Worm (Caenorhabditis elegans) whole organism, L4 larva: ENCODE results near the gene brc-2.

Experiments
- D1046.2 ChIP-seq: fragments of 200-800 bp; sonication (Bioruptor generic); IDR thresholded peaks from 2 replicates; pipeline ENCODE4 v1.3.6; 2022; ENCODE audit warnings: missing genetic modification characterization, missing compliant biosample characterization
- T20F7.1 ChIP-seq: fragments of 200-800 bp; sonication (Bioruptor generic); optimal IDR thresholded peaks from 2 replicates; lab custom pipeline; 2018; ENCODE audit warnings: mild to moderate bottlenecking, missing genetic modification characterization, missing compliant biosample characterization
- T26A8.4 ChIP-seq: fragments of 200-800 bp; sonication (Bioruptor generic); IDR thresholded peaks from 2 replicates; pipeline ENCODE4 v1.3.6; 2022; ENCODE audit warnings: missing genetic modification characterization, missing compliant biosample characterization
- Y48G9A.11 ChIP-seq: fragments of 200-800 bp; sonication (Bioruptor generic); IDR thresholded peaks from 2 replicates; pipeline ENCODE4 v1.3.6; 2022; ENCODE audit warnings: missing genetic modification reagents, missing genetic modification characterization, missing compliant biosample characterization
- Y5F2A.4 ChIP-seq: fragments of 200-800 bp; sonication (Bioruptor generic); optimal IDR thresholded peaks from 2 replicates; lab custom pipeline; 2018; ENCODE audit warnings: mild to moderate bottlenecking, missing genetic modification characterization, missing compliant biosample characterization
- Y75B8A.6 ChIP-seq: fragments of 200-800 bp; sonication (Bioruptor generic); IDR thresholded peaks from 2 replicates; pipeline ENCODE4 v1.3.6; 2022; ENCODE audit warnings: missing genetic modification reagents, missing genetic modification characterization, missing compliant biosample characterization
- ZK337.2 ChIP-seq: fragments of 200-800 bp; sonication (Bioruptor generic); IDR thresholded peaks from 2 replicates; pipeline ENCODE4 v1.3.6; 2022; ENCODE audit warnings: missing genetic modification reagents, missing genetic modification characterization, missing compliant biosample characterization
- aha-1 ChIP-seq: fragments of 150-350 bp; peaks from one replicate; lab custom pipeline; 2014; ENCODE audit warnings: missing biosample characterization, missing genetic modification characterization
- ama-1 ChIP-seq: fragments of 150-350 bp; optimal IDR thresholded peaks from 2 replicates; lab custom pipeline; 2014; ENCODE audit warnings: inconsistent platforms, mixed read lengths
- ceh-28 ChIP-seq: fragments of 150-350 bp; optimal IDR thresholded peaks from 2 replicates; lab custom pipeline; 2014; ENCODE audit warnings: missing biosample characterization, missing genetic modification reagents, missing genetic modification characterization
- ceh-32 ChIP-seq: sonication (generic microtip); optimal IDR thresholded peaks from 2 replicates; lab custom pipeline; 2016; ENCODE audit warnings: mild to moderate bottlenecking, missing genetic modification characterization, missing compliant biosample characterization; ENCODE audit not compliant: poor library complexity
- ceh-82 ChIP-seq: sonication (generic microtip); optimal IDR thresholded peaks from 2 replicates; lab custom pipeline; 2017; ENCODE audit warnings: missing biosample characterization, missing genetic modification characterization
- cey-2 ChIP-seq: sonication (generic microtip); optimal IDR thresholded peaks from 3 replicates; lab custom pipeline; 2017; ENCODE audit warnings: missing genetic modification characterization, mild to moderate bottlenecking, missing compliant biosample characterization, antibody characterized with exemption, borderline replicate concordance; ENCODE audit not compliant: insufficient read depth
- ctbp-1 ChIP-seq: fragments of 200-800 bp; sonication (Bioruptor generic); IDR thresholded peaks from 2 replicates; pipeline ENCODE4 v1.3.6; 2022; ENCODE audit warnings: missing genetic modification reagents, missing genetic modification characterization, missing compliant biosample characterization
- daf-16 ChIP-seq, 3 experiments: sonication (generic microtip); optimal IDR thresholded peaks; 2 replicates each; lab custom pipeline; 2016 to 2017; ENCODE audit warnings: missing genetic modification characterization in 3 of 3, missing genetic modification reagents in 3 of 3, mild to moderate bottlenecking in 2 of 3, missing compliant biosample characterization in 2 of 3, missing biosample characterization in 1 of 3, moderate library complexity in 1 of 3
- daf-19 ChIP-seq: fragments of 200-800 bp; sonication (Bioruptor generic); conservative IDR thresholded peaks from 2 replicates; pipeline ENCODE4 v1.3.6; 2022; ENCODE audit warnings: missing genetic modification characterization, missing compliant biosample characterization
- dmd-6 ChIP-seq: fragments of 200-800 bp; sonication (Bioruptor generic); IDR thresholded peaks from 2 replicates; pipeline ENCODE4 v1.3.6; 2022; ENCODE audit warnings: missing genetic modification reagents, missing genetic modification characterization, missing compliant biosample characterization
- duxl-1 ChIP-seq: sonication (generic microtip); optimal IDR thresholded peaks from 2 replicates; lab custom pipeline; 2016; ENCODE audit warnings: mild to moderate bottlenecking, missing genetic modification characterization, moderate library complexity, missing compliant biosample characterization; ENCODE audit not compliant: poor library complexity
- fkh-10 ChIP-seq: fragments of 150-350 bp; optimal IDR thresholded peaks from 2 replicates; lab custom pipeline; 2014; ENCODE audit warnings: missing biosample characterization, missing genetic modification reagents, missing genetic modification characterization
- gei-8 ChIP-seq: fragments of 200-800 bp; sonication (Bioruptor generic); optimal IDR thresholded peaks from 2 replicates; lab custom pipeline; 2018; ENCODE audit warnings: mild to moderate bottlenecking, missing genetic modification characterization, missing compliant biosample characterization
- hif-1 ChIP-seq, 2 experiments: sonication (generic microtip); optimal IDR thresholded peaks; 2 replicates each; lab custom pipeline; 2016 to 2017; ENCODE audit warnings: missing compliant biosample characterization in 2 of 2, missing genetic modification characterization in 2 of 2, missing genetic modification reagents in 2 of 2, missing genotype in 2 of 2, mild to moderate bottlenecking in 1 of 2
- hlh-11 ChIP-seq: fragments of 200-800 bp; sonication (Bioruptor generic); optimal IDR thresholded peaks from 2 replicates; lab custom pipeline; 2018; ENCODE audit warnings: mild to moderate bottlenecking, missing genetic modification characterization, missing compliant biosample characterization
- hlh-30 ChIP-seq: sonication (generic microtip); optimal IDR thresholded peaks from 2 replicates; lab custom pipeline; 2017; ENCODE audit warnings: antibody characterized with exemption, mild to moderate bottlenecking, missing genetic modification characterization, missing compliant biosample characterization; ENCODE audit not compliant: insufficient read depth
- lin-15B ChIP-seq: fragments of 150-350 bp; sonication (generic microtip); optimal IDR thresholded peaks from 3 replicates; lab custom pipeline; 2014; ENCODE audit warnings: missing biosample characterization, missing genetic modification characterization
- lin-29 ChIP-seq: fragments of 200-800 bp; sonication (Bioruptor generic); IDR thresholded peaks from 2 replicates; pipeline ENCODE4 v1.3.6; 2022; ENCODE audit warnings: missing genetic modification reagents, missing genetic modification characterization, missing compliant biosample characterization
- lin-38 ChIP-seq: fragments of 200-800 bp; sonication (Bioruptor generic); IDR thresholded peaks from 2 replicates; pipeline ENCODE4 v1.3.6; 2022; ENCODE audit warnings: missing genetic modification reagents, missing genetic modification characterization, missing compliant biosample characterization
- lir-3 ChIP-seq: sonication (generic microtip); optimal IDR thresholded peaks from 2 replicates; lab custom pipeline; 2016; ENCODE audit warnings: mild to moderate bottlenecking, missing genetic modification characterization, missing compliant biosample characterization
- lsy-2 ChIP-seq, 2 experiments: fragments of 150-350 bp in 1 of 2; sonication (generic microtip) in 1 of 2; optimal IDR thresholded peaks; 2 replicates each; lab custom pipeline; 2014 to 2017; ENCODE audit warnings: missing biosample characterization in 2 of 2, missing genetic modification characterization in 2 of 2
- madf-5 ChIP-seq, 2 experiments: fragments of 200-800 bp; sonication (Bioruptor generic); IDR thresholded peaks; 2 replicates each; pipeline ENCODE4 v1.3.6; 2022; ENCODE audit warnings: missing compliant biosample characterization in 2 of 2, missing genetic modification characterization in 2 of 2
- mep-1 ChIP-seq: fragments of 150-350 bp; sonication (generic microtip); optimal IDR thresholded peaks from 3 replicates; lab custom pipeline; 2014; ENCODE audit warnings: missing biosample characterization, missing genetic modification characterization
- nhr-102 ChIP-seq: sonication (generic microtip); optimal IDR thresholded peaks from 2 replicates; lab custom pipeline; 2016; ENCODE audit warnings: mild to moderate bottlenecking, missing genetic modification characterization, moderate library complexity, missing compliant biosample characterization
- nhr-11 ChIP-seq: fragments of 150-350 bp; optimal IDR thresholded peaks from 2 replicates; lab custom pipeline; 2014; ENCODE audit warnings: missing biosample characterization, missing genetic modification characterization
- nhr-25 ChIP-seq: sonication (generic microtip); optimal IDR thresholded peaks from 2 replicates; lab custom pipeline; 2017; ENCODE audit warnings: missing genetic modification characterization, mild to moderate bottlenecking, missing compliant biosample characterization, antibody characterized with exemption, moderate library complexity, borderline replicate concordance; ENCODE audit not compliant: insufficient read depth
- nhr-42 ChIP-seq: fragments of 200-800 bp; sonication (Bioruptor generic); IDR thresholded peaks from 2 replicates; pipeline ENCODE4 v1.3.6; 2022; ENCODE audit warnings: missing genetic modification characterization, missing compliant biosample characterization
- nhr-77 ChIP-seq: fragments of 150-350 bp; optimal IDR thresholded peaks from 2 replicates; lab custom pipeline; 2014; ENCODE audit warnings: missing biosample characterization, missing genetic modification characterization
- pha-4 ChIP-seq, 2 experiments: fragments of 150-350 bp in 1 of 2; fragments of 200-800 bp in 1 of 2; sonication (Bioruptor generic) in 1 of 2; IDR thresholded peaks in 1 of 2; optimal IDR thresholded peaks in 1 of 2; 2 replicates each; pipeline versions ENCODE4 v1.3.6 to Lab custom; 2014 to 2022; ENCODE audit warnings: missing genetic modification characterization in 2 of 2, missing genetic modification reagents in 2 of 2, missing biosample characterization in 1 of 2, missing compliant biosample characterization in 1 of 2
- pqm-1 ChIP-seq: sonication (generic microtip); optimal IDR thresholded peaks from 2 replicates; lab custom pipeline; 2017; ENCODE audit warnings: missing biosample characterization, missing genetic modification characterization
- set-16 ChIP-seq: fragments of 200-800 bp; sonication (Bioruptor generic); IDR thresholded peaks from 2 replicates; pipeline ENCODE4 v1.3.6; 2022; ENCODE audit warnings: missing genetic modification reagents, missing genetic modification characterization, missing compliant biosample characterization
- snpc-1.2 ChIP-seq: fragments of 200-800 bp; sonication (Bioruptor generic); IDR thresholded peaks from 2 replicates; pipeline ENCODE4 v1.3.6; 2022; ENCODE audit warnings: missing genetic modification reagents, missing genetic modification characterization, missing compliant biosample characterization
- snpc-4 ChIP-seq: fragments of 150-350 bp; optimal IDR thresholded peaks from 2 replicates; lab custom pipeline; 2014; ENCODE audit warnings: missing biosample characterization, missing genetic modification characterization
- tag-97 ChIP-seq: fragments of 200-800 bp; sonication (Bioruptor generic); IDR thresholded peaks from 2 replicates; pipeline ENCODE4 v1.3.6; 2022; ENCODE audit warnings: missing genetic modification characterization, missing compliant biosample characterization
- unc-130 ChIP-seq: sonication (generic microtip); optimal IDR thresholded peaks from 2 replicates; lab custom pipeline; 2016; ENCODE audit warnings: missing genetic modification reagents, missing genetic modification characterization, missing compliant biosample characterization
- unc-39 ChIP-seq: sonication (generic microtip); optimal IDR thresholded peaks from 2 replicates; lab custom pipeline; 2017; ENCODE audit warnings: missing biosample characterization, missing genetic modification characterization
- zag-1 ChIP-seq: fragments of 150-350 bp; optimal IDR thresholded peaks from 2 replicates; lab custom pipeline; 2014; ENCODE audit warnings: missing biosample characterization, missing genetic modification characterization
- ztf-11 ChIP-seq: fragments of 150-350 bp; optimal IDR thresholded peaks from 2 replicates; lab custom pipeline; 2014; ENCODE audit warnings: missing biosample characterization, missing genetic modification characterization

The brc-2 gene

DNA sequence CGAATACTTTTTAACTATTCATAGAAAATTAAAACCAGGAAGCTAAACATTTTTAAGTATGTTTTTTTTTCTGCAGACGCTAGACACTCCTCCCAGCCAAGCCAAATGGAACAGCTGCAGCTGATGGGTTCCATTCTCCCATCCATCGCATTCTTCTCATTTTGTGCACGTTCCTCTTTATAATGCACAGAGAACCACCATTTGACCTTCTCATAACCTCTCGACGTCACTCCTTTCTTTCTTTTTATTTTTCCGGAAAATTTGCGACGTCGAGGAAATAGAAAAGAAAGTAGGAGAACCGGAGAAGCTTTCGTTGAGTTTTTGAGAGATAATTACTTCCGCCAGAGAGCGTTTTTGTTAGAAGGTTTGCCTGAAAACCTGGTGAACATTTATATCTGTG lies 31.2 kb downstream of the brc-2 start (continued):
- TF ChIP-seq pha-4 (GFP tag; IDR thresholded peaks at IDR 0.05; lab: Robert Waterston, UW) (no peak), pha-4 (tag; optimal IDR thresholded peaks at IDR 0.05; lab: Kevin White, UChicago) (no peak), ceh-82 (tag; lab: Kevin White, UChicago) (no peak), hlh-11 (tag; lab: Kevin White, UChicago) (peak; percentile 6), ZK337.2 (GFP tag; lab: Robert Waterston, UW) (no peak), fkh-10 (GFP tag; lab: Kevin White, UChicago) (no peak), lin-15B (tag; lab: Kevin White, UChicago) (no peak), snpc-1.2 (GFP tag; lab: Robert Waterston, UW) (no peak), ztf-11 (no peak), Y5F2A.4 (GFP tag; lab: Kevin White, UChicago) (no peak), cey-2 (tag; lab: Kevin White, UChicago) (no peak), lin-38 (GFP tag; lab: Robert Waterston, UW) (no peak), unc-130 (no peak), nhr-42 (GFP tag; lab: Robert Waterston, UW) (no peak), T20F7.1 (no peak), nhr-102 (tag; lab: Kevin White, UChicago) (no peak), set-16 (GFP tag; lab: Robert Waterston, UW) (no peak), ctbp-1 (GFP tag; lab: Robert Waterston, UW) (peak; percentile 16; the same call in 1 of the 2 replicates), D1046.2 (no peak), nhr-25 (tag; lab: Kevin White, UChicago) (no peak), mep-1 (tag; lab: Kevin White, UChicago) (peak; percentile 36), ceh-28 (no peak), lir-3 (tag; lab: Kevin White, UChicago) (no peak), ceh-32 (tag; lab: Kevin White, UChicago) (no peak), gei-8 (GFP tag; lab: Kevin White, UChicago) (no peak), duxl-1 (tag; lab: Kevin White, UChicago) (no peak), nhr-77 (tag; lab: Kevin White, UChicago) (no peak), pqm-1 (tag; lab: Kevin White, UChicago) (no peak), nhr-11 (no peak), dmd-6 (no peak; the same call in 1 of the 2 replicates), snpc-4 (no peak), tag-97 (no peak), lsy-2 (tag; optimal IDR thresholded peaks at IDR 0.05; lab: Kevin White, UChicago) (peak in 1 of 2 experiments; percentile 31), hif-1 (tag; optimal IDR thresholded peaks at IDR 0.05; lab: Kevin White, UChicago) (peak in 1 of 2 experiments; percentile 90), daf-19 (GFP tag; lab: Robert Waterston, UW) (no peak), Y48G9A.11 (GFP tag; lab: Robert Waterston, UW) (no peak)
- TF ChIP-seq, all 104 proteins: peak for 7

DNA sequence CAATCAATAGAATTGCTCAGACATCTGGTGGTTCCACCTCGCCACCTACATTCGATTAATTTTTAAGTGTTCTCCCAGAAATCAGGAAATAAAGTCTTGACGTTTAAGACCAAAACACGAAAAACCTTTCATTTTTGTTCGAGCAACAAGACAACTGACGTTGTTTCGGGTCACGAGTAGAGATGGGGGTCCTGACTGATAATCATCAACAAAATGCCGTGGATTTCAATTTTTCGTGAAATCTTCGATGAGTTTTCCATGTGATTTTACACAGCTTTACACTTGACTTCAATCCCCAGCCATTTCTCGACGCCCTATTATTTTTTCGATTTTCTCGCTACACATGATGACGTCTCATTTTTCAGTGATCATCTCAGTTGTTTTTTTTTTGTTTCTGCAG lies 31.8 kb downstream of the brc-2 start:
- TF ChIP-seq T26A8.4 (GFP tag; lab: Robert Waterston, UW) (no peak), Y75B8A.6 (GFP tag; lab: Robert Waterston, UW) (no peak), zag-1 (tag; lab: Kevin White, UChicago) (no peak), unc-39 (no peak), madf-5 (GFP tag; IDR thresholded peaks at IDR 0.05; lab: Robert Waterston, UW) (no peak), nhr-25 (tag; lab: Kevin White, UChicago) (no peak), ama-1 (lab: Kevin White, UChicago) (no peak), hlh-11 (tag; lab: Kevin White, UChicago) (peak; percentile 59), lin-29 (GFP tag; lab: Robert Waterston, UW) (no peak), fkh-10 (GFP tag; lab: Kevin White, UChicago) (no peak), hlh-30 (peak; percentile 42), aha-1 (tag; lab: Kevin White, UChicago) (peak; percentile 78), daf-16 (GFP tag; optimal IDR thresholded peaks at IDR 0.05; lab: Kevin White, UChicago) (peak in 1 of 2 experiments; percentile 66), daf-16 (tag; optimal IDR thresholded peaks at IDR 0.05; lab: Kevin White, UChicago) (no peak), nhr-11 (peak; percentile 45)
